Worm (Caenorhabditis elegans) whole organism, young adult: ENCODE results near the gene M79.2.

Experiments
- B0261.1 ChIP-seq: sonication (generic microtip); optimal IDR thresholded peaks from 2 replicates; lab custom pipeline; 2016; ENCODE audit warnings: mild to moderate bottlenecking, missing genetic modification characterization, moderate library complexity, missing compliant biosample characterization
- F23B12.7 ChIP-seq: sonication (generic microtip); optimal IDR thresholded peaks from 2 replicates; lab custom pipeline; 2017; ENCODE audit warnings: missing genetic modification characterization, mild to moderate bottlenecking, missing compliant biosample characterization, antibody characterized with exemption, moderate library complexity; ENCODE audit not compliant: insufficient read depth
- F49E8.2 ChIP-seq: sonication (generic microtip); optimal IDR thresholded peaks from 3 replicates; lab custom pipeline; 2017; ENCODE audit warnings: missing genetic modification characterization, mild to moderate bottlenecking, missing compliant biosample characterization, antibody characterized with exemption, moderate library complexity; ENCODE audit not compliant: insufficient read depth
- F55B11.4 ChIP-seq: sonication (generic microtip); optimal IDR thresholded peaks from 2 replicates; lab custom pipeline; 2016; ENCODE audit warnings: missing compliant biosample characterization, missing genetic modification characterization, borderline replicate concordance; ENCODE audit not compliant: insufficient read depth
- ama-1 ChIP-seq, 3 experiments: fragments of 150-350 bp in 1 of 3; sonication (generic microtip) in 2 of 3; optimal IDR thresholded peaks; 2 replicates each; lab custom pipeline; 2014 to 2018; ENCODE audit warnings: missing biosample characterization in 2 of 3, missing genetic modification characterization in 2 of 3, missing genetic modification reagents in 2 of 3
- aptf-2 ChIP-seq: fragments of 200-800 bp; sonication (Bioruptor generic); conservative IDR thresholded peaks from 2 replicates; pipeline ENCODE4 v1.3.6; 2022; ENCODE audit warnings: missing genetic modification reagents, missing genetic modification characterization, missing compliant biosample characterization
- attf-3 ChIP-seq: fragments of 200-800 bp; sonication (Bioruptor generic); conservative IDR thresholded peaks from 2 replicates; pipeline ENCODE4 v1.3.6; 2022; ENCODE audit warnings: missing genetic modification reagents, missing genetic modification characterization, missing compliant biosample characterization
- cebp-1 ChIP-seq, 2 experiments: fragments of 200-800 bp in 1 of 2; sonication (Bioruptor generic) in 1 of 2; sonication (generic microtip) in 1 of 2; IDR thresholded peaks in 1 of 2; optimal IDR thresholded peaks in 1 of 2; 2 replicates each; pipeline versions ENCODE4 v1.3.6 to Lab custom; 2017 to 2022; ENCODE audit warnings: missing compliant biosample characterization in 2 of 2, missing genetic modification characterization in 2 of 2, mild to moderate bottlenecking in 1 of 2, missing genetic modification reagents in 1 of 2, moderate library complexity in 1 of 2
- ceh-100 ChIP-seq: fragments of 200-800 bp; sonication (Bioruptor generic); IDR thresholded peaks from 2 replicates; pipeline ENCODE4 v1.3.6; 2022; ENCODE audit warnings: missing genetic modification reagents, missing genetic modification characterization, missing compliant biosample characterization
- ceh-40 ChIP-seq: fragments of 200-800 bp; sonication (Bioruptor generic); IDR thresholded peaks from 2 replicates; pipeline ENCODE4 v1.3.6; 2022; ENCODE audit warnings: missing genetic modification characterization, missing compliant biosample characterization
- ceh-91 ChIP-seq: fragments of 200-800 bp; sonication (Bioruptor generic); IDR thresholded peaks from 2 replicates; pipeline ENCODE4 v1.3.6; 2022; ENCODE audit warnings: missing genetic modification reagents, missing genetic modification characterization, missing compliant biosample characterization
- egl-44 ChIP-seq: fragments of 200-800 bp; sonication (Bioruptor generic); IDR thresholded peaks from 2 replicates; pipeline ENCODE4 v1.3.6; 2022; ENCODE audit warnings: missing genetic modification reagents, missing genetic modification characterization, missing compliant biosample characterization
- gei-17 ChIP-seq: fragments of 200-800 bp; sonication (Bioruptor generic); optimal IDR thresholded peaks from 2 replicates; lab custom pipeline; 2018; ENCODE audit warnings: mild to moderate bottlenecking, missing genetic modification characterization, missing compliant biosample characterization
- hlh-12 ChIP-seq: sonication (generic microtip); optimal IDR thresholded peaks from 2 replicates; lab custom pipeline; 2016; ENCODE audit warnings: missing genetic modification characterization, missing compliant biosample characterization
- hlh-26 ChIP-seq: fragments of 200-800 bp; sonication (Bioruptor generic); conservative IDR thresholded peaks from 2 replicates; pipeline ENCODE4 v1.3.6; 2022; ENCODE audit warnings: missing genetic modification reagents, missing genetic modification characterization, missing compliant biosample characterization
- hsf-1 ChIP-seq: fragments of 200-800 bp; sonication (Bioruptor generic); IDR thresholded peaks from 2 replicates; pipeline ENCODE4 v1.3.6; 2022; ENCODE audit warnings: missing genetic modification reagents, missing genetic modification characterization, missing compliant biosample characterization
- let-607 ChIP-seq, 2 experiments: fragments of 200-800 bp in 1 of 2; sonication (Bioruptor generic) in 1 of 2; sonication (generic microtip) in 1 of 2; optimal IDR thresholded peaks; 2 replicates each; lab custom pipeline; 2016 to 2018; ENCODE audit warnings: mild to moderate bottlenecking in 2 of 2, missing compliant biosample characterization in 2 of 2, missing genetic modification characterization in 2 of 2, moderate library complexity in 2 of 2, missing genotype in 1 of 2
- lin-35 ChIP-seq, 3 experiments: fragments of 150-350 bp in 2 of 3; sonication (generic microtip) in 1 of 3; optimal IDR thresholded peaks; 2 replicates each; lab custom pipeline; 2014 to 2018; ENCODE audit warnings: missing biosample characterization in 3 of 3, missing genetic modification characterization in 3 of 3, missing genetic modification reagents in 3 of 3
- madf-10 ChIP-seq: sonication (generic microtip); optimal IDR thresholded peaks from 2 replicates; lab custom pipeline; 2016; ENCODE audit warnings: mild to moderate bottlenecking, missing genetic modification characterization, missing compliant biosample characterization
- madf-3 ChIP-seq: fragments of 200-800 bp; sonication (Bioruptor generic); IDR thresholded peaks from 2 replicates; pipeline ENCODE4 v1.3.6; 2022; ENCODE audit warnings: missing genetic modification reagents, missing genetic modification characterization, missing compliant biosample characterization
- nhr-80 ChIP-seq: sonication (generic microtip); optimal IDR thresholded peaks from 2 replicates; lab custom pipeline; 2016; ENCODE audit warnings: missing genetic modification characterization, missing compliant biosample characterization
- repo-1 ChIP-seq: sonication (generic microtip); optimal IDR thresholded peaks from 2 replicates; lab custom pipeline; 2017; ENCODE audit warnings: mild to moderate bottlenecking, missing genetic modification characterization, missing compliant biosample characterization
- snpc-1.3 ChIP-seq: sonication (generic microtip); optimal IDR thresholded peaks from 2 replicates; lab custom pipeline; 2017; ENCODE audit warnings: missing genetic modification characterization, mild to moderate bottlenecking, missing compliant biosample characterization, antibody characterized with exemption, moderate library complexity, missing genotype, missing genetic modification reagents; ENCODE audit not compliant: insufficient read depth
- tbx-9 ChIP-seq: sonication (generic microtip); optimal IDR thresholded peaks from 2 replicates; lab custom pipeline; 2016; ENCODE audit warnings: borderline replicate concordance, missing genetic modification characterization, inconsistent platforms, missing compliant biosample characterization
- zim-3 ChIP-seq: sonication (generic microtip); optimal IDR thresholded peaks from 2 replicates; lab custom pipeline; 2017; ENCODE audit warnings: mild to moderate bottlenecking, missing genetic modification characterization, moderate library complexity, missing compliant biosample characterization
- ztf-18 ChIP-seq: sonication (generic microtip); optimal IDR thresholded peaks from 2 replicates; lab custom pipeline; 2016; ENCODE audit warnings: missing genotype, mild to moderate bottlenecking, missing genetic modification characterization, missing compliant biosample characterization
- ztf-26 ChIP-seq: sonication (generic microtip); optimal IDR thresholded peaks from 2 replicates; lab custom pipeline; 2017; ENCODE audit warnings: missing genetic modification characterization, missing compliant biosample characterization
- ztf-28 ChIP-seq: fragments of 200-800 bp; sonication (Bioruptor generic); IDR thresholded peaks from 2 replicates; pipeline ENCODE4 v1.3.6; 2022; ENCODE audit warnings: missing genetic modification reagents, missing genetic modification characterization, missing compliant biosample characterization
- ztf-3 ChIP-seq: fragments of 200-800 bp; sonication (Bioruptor generic); optimal IDR thresholded peaks from 2 replicates; lab custom pipeline; 2018; ENCODE audit warnings: mild to moderate bottlenecking, missing genetic modification characterization, missing compliant biosample characterization
- ztf-6 ChIP-seq: fragments of 200-800 bp; sonication (Bioruptor generic); IDR thresholded peaks from 2 replicates; pipeline ENCODE4 v1.3.6; 2022; ENCODE audit warnings: missing genetic modification reagents, missing genetic modification characterization, missing compliant biosample characterization

M79.2 gene

ce11 chrX:10637048-10637928, 8.7 kb upstream of the M79.2 start (continued):
- TF ChIP-seq madf-3 (GFP tag; lab: Robert Waterston, UW) (no peak), let-607 (tag; optimal IDR thresholded peaks at IDR 0.05; lab: Kevin White, UChicago) (peak in 1 of 2 experiments; percentile 16)

- TF ChIP-seq madf-10 (no peak), hsf-1 (no peak), ceh-40 (GFP tag; lab: Robert Waterston, UW) (no peak), ama-1 (optimal IDR thresholded peaks at IDR 0.05; lab: Kevin White, UChicago) (no peak), ama-1 (GFP tag; optimal IDR thresholded peaks at IDR 0.05; lab: Kevin White, UChicago) (no peak), zim-3 (tag; lab: Kevin White, UChicago) (no peak)
- TF ChIP-seq, all 124 proteins: peak for 0
Observed at ce11 chrX:10635608-10636007, 7.0 kb upstream of the M79.2 start, which contains the start of gene daf-12. Gene daf-12 (plus strand): TSS chrX:10635908.

ce11 chrX:10631873-10632272, 3.3 kb upstream of the M79.2 start:
- no peak for TF ChIP-seq F55B11.4
- TF ChIP-seq ztf-6 = no peak
- TF ChIP-seq tbx-9 (tag; lab: Kevin White, UChicago) = no peak
- no peak for TF ChIP-seq B0261.1 (tag; lab: Kevin White, UChicago)
- TF ChIP-seq ceh-100 (GFP tag; lab: Robert Waterston, UW) = no peak
- no peak for TF ChIP-seq ceh-91
- no peak for TF ChIP-seq egl-44
- peak; percentile 4 for TF ChIP-seq nhr-80

- TF ChIP-seq attf-3 (GFP tag; lab: Robert Waterston, UW) (no peak), gei-17 (GFP tag; lab: Kevin White, UChicago) (no peak), ztf-18 (tag; lab: Kevin White, UChicago) (no peak), aptf-2 (no peak), F23B12.7 (tag; lab: Kevin White, UChicago) (no peak), hlh-26 (no peak), hlh-12 (tag; lab: Kevin White, UChicago) (no peak), ztf-3 (GFP tag; lab: Kevin White, UChicago) (no peak), hsf-1 (no peak), ztf-28 (GFP tag; lab: Robert Waterston, UW) (no peak), cebp-1 (GFP tag; IDR thresholded peaks at IDR 0.05; lab: Robert Waterston, UW) (no peak), cebp-1 (tag; optimal IDR thresholded peaks at IDR 0.05; lab: Kevin White, UChicago) (no peak)
Observed at ce11 chrX:10630952-10631351, 2.3 kb upstream of the M79.2 start.

- TF ChIP-seq nhr-80 = peak; percentile 57
- no peak for TF ChIP-seq ztf-26
- no peak for TF ChIP-seq snpc-1.3 (tag; lab: Kevin White, UChicago)
- no peak for TF ChIP-seq F49E8.2 (tag; lab: Kevin White, UChicago)
- TF ChIP-seq repo-1 (tag; lab: Kevin White, UChicago) = no peak
- TF ChIP-seq lin-35 (GFP tag; optimal IDR thresholded peaks at IDR 0.05; lab: Kevin White, UChicago) = no peak
- TF ChIP-seq, all 124 proteins: peak for 1
Observed at ce11 chrX:10630059-10630791, 1.6 kb upstream of the M79.2 start.
